Worm (Caenorhabditis elegans) whole organism, midembryonic: Measurements from ENCODE around the gene cpna-4.

Experiments used
- T22C8.4 ChIP-seq: fragments of 200-800 bp; sonication (Bioruptor generic); IDR thresholded peaks from 2 replicates; pipeline ENCODE4 v1.3.6; 2022; ENCODE audit warnings: missing genetic modification characterization, missing compliant biosample characterization
- flt-1 ChIP-seq: fragments of 200-800 bp; sonication (Bioruptor generic); IDR thresholded peaks from 2 replicates; pipeline ENCODE4 v1.3.6; 2022; ENCODE audit warnings: missing genetic modification characterization, missing compliant biosample characterization
- klf-2 ChIP-seq: fragments of 200-800 bp; sonication (Bioruptor generic); conservative IDR thresholded peaks from 2 replicates; pipeline ENCODE4 v1.3.6; 2022; ENCODE audit warnings: missing genetic modification reagents, missing genetic modification characterization, missing compliant biosample characterization
- med-1 ChIP-seq: sonication (generic microtip); optimal IDR thresholded peaks from 2 replicates; lab custom pipeline; 2017; ENCODE audit warnings: missing genetic modification characterization, mild to moderate bottlenecking, missing compliant biosample characterization, antibody characterized with exemption, missing genetic modification reagents; ENCODE audit not compliant: insufficient read depth
- tab-1 ChIP-seq: fragments of 200-800 bp; sonication (Bioruptor generic); IDR thresholded peaks from 2 replicates; pipeline ENCODE4 v1.3.6; 2022; ENCODE audit warnings: missing genetic modification characterization, missing compliant biosample characterization
- ztf-29 ChIP-seq: fragments of 200-800 bp; sonication (Bioruptor generic); IDR thresholded peaks from 2 replicates; pipeline ENCODE4 v1.3.6; 2022; ENCODE audit warnings: missing genetic modification reagents, missing genetic modification characterization, missing compliant biosample characterization

DNA sequence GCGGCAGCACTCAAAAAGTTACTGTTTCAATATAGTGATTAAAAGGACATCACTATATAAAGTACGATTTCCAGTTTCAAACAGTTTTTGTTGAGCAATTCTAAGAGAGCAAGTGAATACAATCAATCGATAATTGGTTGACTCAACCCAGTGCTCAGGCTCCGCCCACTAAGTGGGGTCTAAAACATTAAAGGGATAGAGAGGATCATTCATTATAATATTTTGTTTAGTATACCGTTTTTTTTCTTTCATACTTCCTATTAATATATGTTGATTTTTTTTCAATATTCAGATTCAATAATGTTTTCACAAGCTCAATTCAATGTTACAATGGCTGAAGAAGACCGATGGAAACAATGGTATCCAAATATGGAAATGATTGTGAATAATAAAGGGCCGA lies 37.8 kb upstream of the cpna-4 start, which contains the start of gene tbx-39:
- TF ChIP-seq tab-1 (no peak), med-1 (GFP tag; lab: Kevin White, UChicago) (no peak), ztf-29 (GFP tag; lab: Robert Waterston, UW) (no peak), T22C8.4 (no peak), flt-1 (GFP tag; lab: Robert Waterston, UW) (no peak), klf-2 (GFP tag; lab: Robert Waterston, UW) (no peak)
